Fruit fly (Drosophila melanogaster) S2 (cell line): Measurements from ENCODE around the gene CG7824.

Experiments used
- CG8478 ChIP-seq: fragments of >200 bp; optimal IDR thresholded peaks from 2 replicates; lab custom pipeline; 2018
- CTCF ChIP-seq, 2 experiments: fragments of >200 bp; optimal IDR thresholded peaks; 2 replicates each; lab custom pipeline; 2018

dm6 chr3R:29859763-29860162 is 1.0 kb upstream of the CG7824 start:
- TF ChIP-seq CTCF (optimal IDR thresholded peaks at IDR 0.05; lab: Kevin White, UChicago): no peak
- TF ChIP-seq CG8478 (lab: Kevin White, UChicago): no peak
